Fruit fly (Drosophila melanogaster) whole organism, embryonic: Measurements from ENCODE around the gene Nelf-E.

Source experiments
- CG10209 ChIP-seq: fragments of 200-800 bp; sonication (Bioruptor generic); optimal IDR thresholded peaks from 3 replicates; lab custom pipeline; 2017; ENCODE audit warnings: missing biosample characterization, mild to moderate bottlenecking, missing genetic modification characterization, missing genetic modification reagents
- CG10321 ChIP-seq: fragments of 200-800 bp; sonication (Bioruptor generic); IDR thresholded peaks from 2 replicates; pipeline ENCODE4 v1.3.6; 2022; ENCODE audit warnings: missing biosample characterization, missing genetic modification characterization
- CG12219 ChIP-seq: fragments of 200-800 bp; sonication (Bioruptor generic); optimal IDR thresholded peaks from 3 replicates; lab custom pipeline; 2018; ENCODE audit warnings: missing biosample characterization, mild to moderate bottlenecking, missing genetic modification characterization
- CG12744 ChIP-seq: fragments of 200-800 bp; sonication (Bioruptor generic); optimal IDR thresholded peaks from 2 replicates; lab custom pipeline; 2016; ENCODE audit warnings: missing biosample characterization, missing genetic modification characterization
- CG1529 ChIP-seq: fragments of 200-800 bp; sonication (Bioruptor generic); optimal IDR thresholded peaks from 3 replicates; lab custom pipeline; 2018; ENCODE audit warnings: missing biosample characterization, missing genetic modification characterization
- CG16813 ChIP-seq: fragments of 200-800 bp; sonication (Bioruptor generic); IDR thresholded peaks from 3 replicates; pipeline ENCODE4 v1.3.6; 2022; ENCODE audit warnings: missing biosample characterization, missing genetic modification characterization; ENCODE audit not compliant: partially characterized antibody
- CG16815 ChIP-seq: fragments of 200-800 bp; sonication (Bioruptor generic); optimal IDR thresholded peaks from 3 replicates; lab custom pipeline; 2017; ENCODE audit warnings: missing biosample characterization, mild to moderate bottlenecking, missing genetic modification characterization
- CG30403 ChIP-seq: fragments of 200-800 bp; sonication (Bioruptor generic); optimal IDR thresholded peaks from 3 replicates; lab custom pipeline; 2016; ENCODE audit warnings: missing biosample characterization, missing genetic modification characterization
- CG4282 ChIP-seq: fragments of 200-800 bp; sonication (Bioruptor generic); optimal IDR thresholded peaks from 2 replicates; lab custom pipeline; 2016; ENCODE audit warnings: missing biosample characterization, missing genetic modification characterization
- CG43689 ChIP-seq: fragments of 200-800 bp; sonication (Bioruptor generic); IDR thresholded peaks from 2 replicates; pipeline ENCODE4 v1.3.6; 2022; ENCODE audit warnings: missing biosample characterization, missing genetic modification characterization
- CG7357 ChIP-seq: fragments of 200-800 bp; sonication (Bioruptor generic); IDR thresholded peaks from 3 replicates; pipeline ENCODE4 v1.3.6; 2022; ENCODE audit warnings: missing biosample characterization, missing genetic modification characterization
- CG7745 ChIP-seq: fragments of 200-800 bp; sonication (Bioruptor generic); optimal IDR thresholded peaks from 2 replicates; lab custom pipeline; 2018; ENCODE audit warnings: missing biosample characterization, mild to moderate bottlenecking, missing genetic modification characterization, moderate library complexity
- CG8281 ChIP-seq: fragments of 200-800 bp; sonication (Bioruptor generic); optimal IDR thresholded peaks from 2 replicates; lab custom pipeline; 2018; ENCODE audit warnings: missing biosample characterization, mild to moderate bottlenecking, missing genetic modification characterization, moderate library complexity
- Doc2 ChIP-seq: fragments of 200-800 bp; sonication (Bioruptor generic); IDR thresholded peaks from 2 replicates; pipeline ENCODE4 v1.3.6; 2022; ENCODE audit warnings: missing biosample characterization, missing genetic modification characterization
- HHEX ChIP-seq: fragments of 200-800 bp; sonication (Bioruptor generic); optimal IDR thresholded peaks from 3 replicates; lab custom pipeline; 2017; ENCODE audit warnings: missing biosample characterization, mild to moderate bottlenecking, missing genetic modification characterization, missing genetic modification reagents
- HLH3B ChIP-seq: fragments of 200-800 bp; sonication (Bioruptor generic); IDR thresholded peaks from 2 replicates; pipeline ENCODE4 v1.3.6; 2022; ENCODE audit warnings: missing biosample characterization, missing genetic modification characterization
- Hand ChIP-seq: fragments of 200-800 bp; sonication (Bioruptor generic); optimal IDR thresholded peaks from 2 replicates; lab custom pipeline; 2017; ENCODE audit warnings: mild to moderate bottlenecking, missing biosample characterization, missing genetic modification reagents, missing genetic modification characterization
- Nf-YB ChIP-seq: fragments of 200-800 bp; sonication (Bioruptor generic); optimal IDR thresholded peaks from 3 replicates; lab custom pipeline; 2019; ENCODE audit warnings: missing biosample characterization, mild to moderate bottlenecking, missing genetic modification characterization, moderate library complexity
- Nf-YC ChIP-seq: fragments of 200-800 bp; optimal IDR thresholded peaks from 3 replicates; lab custom pipeline; 2019; ENCODE audit warnings: missing biosample characterization, mild to moderate bottlenecking, missing genetic modification characterization, moderate library complexity
- Oaz ChIP-seq: fragments of 200-800 bp; sonication (Bioruptor generic); IDR thresholded peaks from 2 replicates; pipeline ENCODE4 v1.3.6; 2022; ENCODE audit warnings: missing biosample characterization, missing genetic modification characterization
- Sry-δ ChIP-seq: fragments of 200-800 bp; sonication (Bioruptor generic); optimal IDR thresholded peaks from 2 replicates; lab custom pipeline; 2016; ENCODE audit warnings: missing biosample characterization, missing genetic modification characterization
- Usf ChIP-seq: fragments of 200-800 bp; sonication (Bioruptor generic); optimal IDR thresholded peaks from 2 replicates; lab custom pipeline; 2017; ENCODE audit warnings: missing genotype, missing biosample characterization, missing genetic modification characterization
- btn ChIP-seq: fragments of 200-800 bp; sonication (Bioruptor generic); optimal IDR thresholded peaks from 2 replicates; lab custom pipeline; 2016; ENCODE audit warnings: missing biosample characterization, missing genetic modification characterization
- ci ChIP-seq: fragments of 200-800 bp; sonication (Bioruptor generic); IDR thresholded peaks from 3 replicates; pipeline ENCODE4 v1.3.6; 2022; ENCODE audit warnings: missing biosample characterization, missing genetic modification characterization
- da ChIP-seq: fragments of 200-800 bp; sonication (Bioruptor generic); optimal IDR thresholded peaks from 2 replicates; lab custom pipeline; 2016; ENCODE audit warnings: missing biosample characterization, missing genetic modification characterization
- dm ChIP-seq: fragments of 200-800 bp; sonication (Bioruptor generic); optimal IDR thresholded peaks from 3 replicates; lab custom pipeline; 2016; ENCODE audit warnings: missing biosample characterization, missing genetic modification characterization
- dmrt99B ChIP-seq: fragments of 200-800 bp; sonication (Bioruptor generic); optimal IDR thresholded peaks from 2 replicates; lab custom pipeline; 2018; ENCODE audit warnings: missing biosample characterization, mild to moderate bottlenecking, missing genetic modification characterization, moderate library complexity
- hb ChIP-seq: fragments of 200-800 bp; sonication (Bioruptor generic); IDR thresholded peaks from 3 replicates; pipeline ENCODE4 v1.3.6; 2022; ENCODE audit warnings: missing biosample characterization, missing genetic modification characterization; ENCODE audit not compliant: partially characterized antibody
- kah ChIP-seq: fragments of 200-800 bp; sonication (Bioruptor generic); optimal IDR thresholded peaks from 2 replicates; lab custom pipeline; 2018; ENCODE audit warnings: missing biosample characterization, mild to moderate bottlenecking, missing genetic modification characterization
- nerfin-1 ChIP-seq: fragments of 200-800 bp; sonication (Bioruptor generic); optimal IDR thresholded peaks from 3 replicates; lab custom pipeline; 2019; ENCODE audit warnings: missing biosample characterization, mild to moderate bottlenecking, missing genetic modification characterization, moderate library complexity
- p53 ChIP-seq: fragments of 200-800 bp; sonication (Bioruptor generic); optimal IDR thresholded peaks from 2 replicates; lab custom pipeline; 2016; ENCODE audit warnings: missing biosample characterization, missing genetic modification characterization
- pros ChIP-seq: fragments of 200-800 bp; sonication (Bioruptor generic); optimal IDR thresholded peaks from 3 replicates; lab custom pipeline; 2019; ENCODE audit warnings: missing biosample characterization, mild to moderate bottlenecking, missing genetic modification characterization, moderate library complexity
- scrt ChIP-seq: fragments of 200-800 bp; sonication (Bioruptor generic); optimal IDR thresholded peaks from 2 replicates; lab custom pipeline; 2018; ENCODE audit warnings: missing biosample characterization, mild to moderate bottlenecking, missing genetic modification characterization, moderate library complexity
- seq ChIP-seq: fragments of 200-800 bp; sonication (Bioruptor generic); IDR thresholded peaks from 2 replicates; pipeline ENCODE4 v1.3.6; 2022; ENCODE audit warnings: missing biosample characterization, missing genetic modification characterization
- stwl ChIP-seq: fragments of 200-800 bp; sonication (Bioruptor generic); optimal IDR thresholded peaks from 3 replicates; lab custom pipeline; 2018; ENCODE audit warnings: missing biosample characterization, mild to moderate bottlenecking, missing genetic modification characterization, moderate library complexity
- tll ChIP-seq, 2 experiments: fragments of 200-800 bp in 1 of 2; fragments of >200 bp in 1 of 2; sonication (Bioruptor generic) in 1 of 2; optimal IDR thresholded peaks; 2 replicates each; lab custom pipeline; 2017 to 2019; ENCODE audit warnings: missing biosample characterization in 2 of 2, missing genetic modification characterization in 2 of 2, mild to moderate bottlenecking in 1 of 2, moderate library complexity in 1 of 2
- zen ChIP-seq: fragments of 200-800 bp; sonication (Bioruptor generic); optimal IDR thresholded peaks from 3 replicates; lab custom pipeline; 2018; ENCODE audit warnings: missing biosample characterization, mild to moderate bottlenecking, missing genetic modification characterization, moderate library complexity

Nelf-E gene

dm6 chr3L:8648836-8649235, 48.2 kb upstream of the Nelf-E start, which contains the start of gene Arr2:
Gene Arr2 (minus strand): TSS chr3L:8648936.
- TF ChIP-seq CG10321 (GFP tag; lab: Robert Waterston, UW): no peak
- TF ChIP-seq btn: no peak
- TF ChIP-seq p53 (GFP tag; lab: Kevin White, UChicago): no peak
- no peak for TF ChIP-seq CG12744
- TF ChIP-seq HHEX: no peak
- TF ChIP-seq CG12219 (GFP tag; lab: Kevin White, UChicago): no peak
- no peak for TF ChIP-seq da (GFP tag; lab: Kevin White, UChicago)
- TF ChIP-seq Doc2 (GFP tag; lab: Robert Waterston, UW): no peak
- no peak for TF ChIP-seq CG43689 (GFP tag; lab: Robert Waterston, UW)

- TF ChIP-seq Nf-YB (GFP tag; lab: Kevin White, UChicago): peak; percentile 93
- no peak for TF ChIP-seq kah (GFP tag; lab: Kevin White, UChicago)
- peak; percentile 60; the same call in 1 of the 2 replicates for TF ChIP-seq seq (GFP tag; lab: Robert Waterston, UW)
- TF ChIP-seq scrt: peak; percentile 91
- TF ChIP-seq Hand (GFP tag; lab: Kevin White, UChicago): no peak
- TF ChIP-seq Sry-δ: no peak
- no peak for TF ChIP-seq CG16815
- TF ChIP-seq CG7745 (tag; lab: Kevin White, UChicago): no peak
- no peak for TF ChIP-seq CG7357 (GFP tag; lab: Robert Waterston, UW)
- peak; percentile 93 for TF ChIP-seq Nf-YC (tag; lab: Kevin White, UChicago)
- TF ChIP-seq, all 482 proteins: peak for 4
Observed at dm6 chr3L:8646821-8647220, 46.1 kb upstream of the Nelf-E start, which contains the start of the genes CG13305 and Pex7. Gene CG13305 (minus strand): TSS chr3L:8646822. Gene Pex7 (plus strand): TSS chr3L:8647145.

- TF ChIP-seq tll (GFP tag; optimal IDR thresholded peaks at IDR 0.05; lab: Kevin White, UChicago) (peak in 1 of 2 experiments; percentile 63), pros (GFP tag; lab: Kevin White, UChicago) (peak; percentile 62), hb (no peak), HLH3B (GFP tag; lab: Robert Waterston, UW) (no peak), zen (peak; percentile 77), dm (GFP tag; lab: Kevin White, UChicago) (no peak), CG16813 (GFP tag; lab: Robert Waterston, UW) (no peak)
Observed at dm6 chr3L:8643810-8644552, 43.3 kb upstream of the Nelf-E start.

dm6 chr3L:8641049-8641448, 40.4 kb upstream of the Nelf-E start:
- TF ChIP-seq CG4282 (GFP tag; lab: Kevin White, UChicago) (no peak), ci (GFP tag; lab: Robert Waterston, UW) (no peak), CG30403 (no peak), CG10209 (GFP tag; lab: Kevin White, UChicago) (no peak), CG1529 (GFP tag; lab: Kevin White, UChicago) (no peak), CG8281 (tag; lab: Kevin White, UChicago) (no peak), stwl (tag; lab: Kevin White, UChicago) (no peak), Oaz (GFP tag; lab: Robert Waterston, UW) (no peak), Usf (GFP tag; lab: Kevin White, UChicago) (no peak), dmrt99B (tag; lab: Kevin White, UChicago) (no peak), nerfin-1 (tag; lab: Kevin White, UChicago) (no peak)
